Worm (Caenorhabditis elegans): ENCODE measurements around the gene nhr-232.

DNA sequence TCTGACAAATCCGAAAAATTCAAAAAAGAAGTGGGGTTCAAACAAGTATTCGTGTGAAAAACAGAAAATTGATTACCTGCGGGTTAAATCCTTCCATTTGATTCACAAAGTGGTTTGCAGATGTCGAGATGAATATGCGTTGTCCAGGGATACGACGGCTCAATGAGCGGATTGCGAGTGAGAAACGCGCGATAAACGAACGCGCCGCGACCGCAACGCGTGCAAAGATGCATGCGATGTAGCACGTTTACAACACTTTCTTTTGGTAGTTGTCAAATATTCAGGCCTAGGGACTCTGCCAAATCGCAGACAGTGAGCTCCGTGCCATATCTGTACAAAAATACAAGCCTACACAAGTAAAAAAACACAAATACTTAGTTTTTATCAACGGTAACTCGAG is 17.3 kb upstream of the nhr-232 start, which contains the start of gene fubl-1:
- TF ChIP-seq him-1 (tag; optimal IDR thresholded peaks at IDR 0.05) (no peak), W03F9.2 (tag; optimal IDR thresholded peaks at IDR 0.05) (no peak), dao-5 (tag; optimal IDR thresholded peaks at IDR 0.05) (no peak)
